Worm (Caenorhabditis elegans): ENCODE results near the gene C15F1.5.

The C15F1.5 gene

DNA sequence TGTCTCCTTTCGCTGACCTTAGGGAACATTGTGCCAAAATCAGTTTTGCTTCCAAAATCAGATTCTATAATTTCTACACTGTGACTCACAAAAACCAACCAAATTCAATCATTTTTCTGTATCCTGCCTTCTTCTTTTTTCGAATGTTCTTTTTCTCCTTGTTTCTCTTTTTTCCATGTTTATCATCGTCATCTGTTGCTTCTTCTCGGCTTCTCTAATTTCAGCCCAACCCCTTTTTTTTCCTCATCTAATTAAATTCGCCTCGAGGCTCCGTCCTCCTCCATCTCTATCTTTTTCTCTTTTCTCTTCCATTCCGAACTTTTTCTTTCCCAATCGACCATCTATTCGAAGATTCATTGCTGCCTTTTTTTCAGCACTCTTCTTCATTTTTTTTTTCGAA, 24.3 kb upstream of the C15F1.5 start, which contains the start of gene unc-104 (continued):
- no peak for TF ChIP-seq ztf-22 (GFP tag; optimal IDR thresholded peaks at IDR 0.05)
- TF ChIP-seq sea-2 (GFP tag; IDR thresholded peaks at IDR 0.05) = no peak

DNA sequence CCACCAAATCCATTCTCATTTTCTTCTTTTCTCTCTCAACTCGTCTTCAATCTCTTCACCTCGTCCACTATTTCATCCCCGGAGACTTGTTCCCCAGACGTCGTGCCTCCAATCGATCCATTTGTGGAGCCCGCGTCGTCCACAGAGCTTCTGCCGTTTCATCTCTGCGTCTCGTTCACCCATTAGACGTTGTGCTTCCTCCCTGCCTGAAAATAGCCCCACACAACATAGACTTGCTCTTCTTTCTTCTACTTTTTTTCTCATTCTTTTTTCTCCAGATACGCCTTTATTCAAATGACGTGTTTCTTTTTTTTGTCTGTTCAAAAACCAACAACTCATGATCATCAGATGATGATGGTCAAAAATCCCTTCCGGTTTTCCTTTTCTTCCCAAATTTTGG, 22.5 kb upstream of the C15F1.5 start:
- TF ChIP-seq atf-7 (tag; optimal IDR thresholded peaks at IDR 0.05) (peak; percentile 20), pbrm-1 (GFP tag; IDR thresholded peaks at IDR 0.05) (no peak), athp-1 (tag; optimal IDR thresholded peaks at IDR 0.05) (no peak), bed-2 (GFP tag; IDR thresholded peaks at IDR 0.05) (no peak), T26A5.8 (tag; optimal IDR thresholded peaks at IDR 0.05) (no peak), zim-3 (tag; optimal IDR thresholded peaks at IDR 0.05) (no peak), ccch-3 (GFP tag; optimal IDR thresholded peaks at IDR 0.05) (no peak), lin-40 (tag; optimal IDR thresholded peaks at IDR 0.05) (peak; percentile 40), egl-44 (GFP tag; IDR thresholded peaks at IDR 0.05) (no peak), dox-1 (GFP tag; IDR thresholded peaks at IDR 0.05) (no peak), ceh-27 (GFP tag; optimal IDR thresholded peaks at IDR 0.05) (peak; percentile 36), ets-4 (GFP tag; optimal IDR thresholded peaks at IDR 0.05) (no peak), C06A6.2 (GFP tag; conservative IDR thresholded peaks at IDR 0.05) (no peak), tbx-9 (tag; optimal IDR thresholded peaks at IDR 0.05; ENCODE audit: borderline replicate concordance) (no peak), hmg-1.2 (GFP tag; IDR thresholded peaks at IDR 0.05) (peak; percentile 47; the same call in 1 of the 2 replicates), cebp-1 (GFP tag; IDR thresholded peaks at IDR 0.05) (no peak), cebp-1 (tag; optimal IDR thresholded peaks at IDR 0.05) (no peak), F22D6.2 (tag; optimal IDR thresholded peaks at IDR 0.05) (no peak), K11D2.4 (GFP tag; IDR thresholded peaks at IDR 0.05) (0 out of 2 replicates have a peak, but pooled peaks have one; percentile 39), madf-3 (GFP tag; IDR thresholded peaks at IDR 0.05) (no peak), K12H6.12 (tag; optimal IDR thresholded peaks at IDR 0.05) (peak; percentile 64), rpc-1 (optimal IDR thresholded peaks at IDR 0.05) (no peak), rpc-1 (tag; optimal IDR thresholded peaks at IDR 0.05) (no peak), efl-1 (GFP tag; optimal IDR thresholded peaks at IDR 0.05) (no peak), lin-35 (GFP tag; optimal IDR thresholded peaks at IDR 0.05) (peak in 1 of 3 experiments; percentile 71), sptf-2 (GFP tag; optimal IDR thresholded peaks at IDR 0.05) (no peak), snpc-4 (GFP tag; optimal IDR thresholded peaks at IDR 0.05) (no peak), snpc-4 (tag; optimal IDR thresholded peaks at IDR 0.05) (peak in 1 of 4 experiments; percentile 9), hsf-1 (GFP tag; IDR thresholded peaks at IDR 0.05) (no peak), ztf-25 (GFP tag; IDR thresholded peaks at IDR 0.05) (no peak), lsl-1 (GFP tag; optimal IDR thresholded peaks at IDR 0.05) (no peak), lag-1 (GFP tag; IDR thresholded peaks at IDR 0.05) (no peak), F52B5.7 (tag; optimal IDR thresholded peaks at IDR 0.05) (no peak), zfh-2 (GFP tag; conservative IDR thresholded peaks at IDR 0.05) (no peak), mes-4 (tag; optimal IDR thresholded peaks at IDR 0.05) (no peak), aptf-2 (GFP tag; conservative IDR thresholded peaks at IDR 0.05) (no peak), madf-10 (tag; optimal IDR thresholded peaks at IDR 0.05) (no peak), bed-1 (GFP tag; IDR thresholded peaks at IDR 0.05) (no peak), cebp-2 (GFP tag; IDR thresholded peaks at IDR 0.05) (no peak), hmg-20 (GFP tag; IDR thresholded peaks at IDR 0.05) (no peak), hrde-1 (tag; optimal IDR thresholded peaks at IDR 0.05; ENCODE audit: borderline replicate concordance) (no peak), nhr-90 (tag; optimal IDR thresholded peaks at IDR 0.05) (no peak), attf-5 (GFP tag; optimal IDR thresholded peaks at IDR 0.05) (peak; percentile 6), nfyb-1 (GFP tag; IDR thresholded peaks at IDR 0.05) (no peak), ceh-79 (tag; optimal IDR thresholded peaks at IDR 0.05) (no peak)
